Worm (Caenorhabditis elegans) whole organism, L3 larva: ENCODE results near the gene let-858.

Experiments used
- R02D3.7 ChIP-seq: fragments of 150-350 bp; optimal IDR thresholded peaks from 2 replicates; lab custom pipeline; 2014; ENCODE audit warnings: missing biosample characterization, missing genetic modification characterization
- aly-2 ChIP-seq: fragments of 150-350 bp; optimal IDR thresholded peaks from 2 replicates; lab custom pipeline; 2014; ENCODE audit warnings: missing biosample characterization, missing genetic modification characterization
- ama-1 ChIP-seq: fragments of 150-350 bp; optimal IDR thresholded peaks from 2 replicates; lab custom pipeline; 2018
- ceh-82 ChIP-seq: fragments of 150-350 bp; optimal IDR thresholded peaks from 2 replicates; lab custom pipeline; 2014; ENCODE audit warnings: missing biosample characterization, missing genetic modification characterization
- ceh-9 ChIP-seq: sonication (generic microtip); optimal IDR thresholded peaks from 2 replicates; lab custom pipeline; 2018; ENCODE audit warnings: missing biosample characterization, missing genetic modification characterization
- daf-12 ChIP-seq: fragments of 150-350 bp; optimal IDR thresholded peaks from 2 replicates; lab custom pipeline; 2014; ENCODE audit warnings: missing biosample characterization, missing genetic modification reagents, missing genetic modification characterization
- egl-5 ChIP-seq: fragments of 150-350 bp; optimal IDR thresholded peaks from 2 replicates; lab custom pipeline; 2017; ENCODE audit warnings: missing biosample characterization, missing genetic modification reagents, missing genetic modification characterization, inconsistent platforms
- elt-1 ChIP-seq: fragments of 150-350 bp; optimal IDR thresholded peaks from 2 replicates; lab custom pipeline; 2014; ENCODE audit warnings: missing biosample characterization, missing genetic modification characterization
- elt-2 ChIP-seq: sonication (generic microtip); optimal IDR thresholded peaks from 2 replicates; lab custom pipeline; 2016; ENCODE audit warnings: missing genetic modification reagents, mild to moderate bottlenecking, missing genetic modification characterization, missing compliant biosample characterization
- elt-3 ChIP-seq, 3 experiments: fragments of 150-350 bp in 1 of 3; sonication (generic microtip) in 2 of 3; optimal IDR thresholded peaks; 2 replicates in 2 of 3; 4 replicates in 1 of 3; lab custom pipeline; 2014 to 2017; ENCODE audit warnings: missing biosample characterization in 3 of 3, missing genetic modification characterization in 3 of 3
- fkh-10 ChIP-seq: sonication (generic microtip); optimal IDR thresholded peaks from 2 replicates; lab custom pipeline; 2017; ENCODE audit warnings: missing biosample characterization, missing genetic modification reagents, missing genetic modification characterization
- fkh-2 ChIP-seq: fragments of 150-350 bp; optimal IDR thresholded peaks from 2 replicates; lab custom pipeline; 2014; ENCODE audit warnings: missing biosample characterization, missing genetic modification reagents, missing genetic modification characterization
- fos-1 ChIP-seq: fragments of 150-350 bp; optimal IDR thresholded peaks from 2 replicates; lab custom pipeline; 2014; ENCODE audit warnings: missing biosample characterization, missing genetic modification characterization
- jun-1 ChIP-seq: fragments of 150-350 bp; optimal IDR thresholded peaks from 2 replicates; lab custom pipeline; 2014; ENCODE audit warnings: missing biosample characterization, missing genetic modification reagents, missing genetic modification characterization
- lin-15B ChIP-seq: fragments of 150-350 bp; optimal IDR thresholded peaks from 2 replicates; lab custom pipeline; 2014; ENCODE audit warnings: missing biosample characterization, missing genetic modification characterization
- lin-39 ChIP-seq: fragments of 150-350 bp; optimal IDR thresholded peaks from 2 replicates; lab custom pipeline; 2018; ENCODE audit warnings: missing biosample characterization, missing genetic modification reagents, missing genetic modification characterization
- lsy-12 ChIP-seq: sonication (generic microtip); optimal IDR thresholded peaks from 2 replicates; lab custom pipeline; 2016; ENCODE audit warnings: mild to moderate bottlenecking, missing genetic modification characterization, missing compliant biosample characterization
- mdl-1 ChIP-seq: fragments of 150-350 bp; optimal IDR thresholded peaks from 2 replicates; lab custom pipeline; 2014; ENCODE audit warnings: missing biosample characterization, missing genetic modification characterization
- mml-1 ChIP-seq: fragments of 150-350 bp; sonication (generic microtip); optimal IDR thresholded peaks from 3 replicates; lab custom pipeline; 2014; ENCODE audit warnings: missing biosample characterization, missing genetic modification characterization
- nfya-1 ChIP-seq: sonication (generic microtip); optimal IDR thresholded peaks from 2 replicates; lab custom pipeline; 2017; ENCODE audit warnings: missing genetic modification characterization, mild to moderate bottlenecking, missing compliant biosample characterization, antibody characterized with exemption, moderate library complexity; ENCODE audit not compliant: insufficient read depth
- nhr-11 ChIP-seq: fragments of 150-350 bp; optimal IDR thresholded peaks from 2 replicates; lab custom pipeline; 2014; ENCODE audit warnings: missing biosample characterization, missing genetic modification characterization
- nhr-12 ChIP-seq: fragments of 150-350 bp; optimal IDR thresholded peaks from 2 replicates; lab custom pipeline; 2014; ENCODE audit warnings: missing biosample characterization, missing genetic modification characterization
- nhr-23 ChIP-seq: fragments of 150-350 bp; optimal IDR thresholded peaks from 2 replicates; lab custom pipeline; 2014; ENCODE audit warnings: missing biosample characterization, missing genetic modification reagents, missing genetic modification characterization
- nhr-237 ChIP-seq: fragments of 150-350 bp; optimal IDR thresholded peaks from 2 replicates; lab custom pipeline; 2014; ENCODE audit warnings: missing biosample characterization, missing genetic modification characterization
- nhr-25 ChIP-seq: sonication (generic microtip); optimal IDR thresholded peaks from 2 replicates; lab custom pipeline; 2017; ENCODE audit warnings: missing biosample characterization, missing genetic modification characterization
- nhr-28 ChIP-seq: fragments of 150-350 bp; optimal IDR thresholded peaks from 2 replicates; lab custom pipeline; 2014; ENCODE audit warnings: missing biosample characterization, missing genetic modification characterization
- nhr-43 ChIP-seq: sonication (generic microtip); optimal IDR thresholded peaks from 2 replicates; lab custom pipeline; 2016; ENCODE audit warnings: mild to moderate bottlenecking, missing genetic modification characterization, missing compliant biosample characterization; ENCODE audit not compliant: poor library complexity, severe bottlenecking
- nhr-67 ChIP-seq: fragments of 150-350 bp; optimal IDR thresholded peaks from 2 replicates; lab custom pipeline; 2014; ENCODE audit warnings: missing biosample characterization, missing genetic modification characterization
- nhr-76 ChIP-seq: fragments of 150-350 bp; sonication (generic microtip); optimal IDR thresholded peaks from 5 replicates; lab custom pipeline; 2014; ENCODE audit warnings: missing biosample characterization, missing genetic modification characterization
- nhr-77 ChIP-seq: fragments of 150-350 bp; optimal IDR thresholded peaks from 2 replicates; lab custom pipeline; 2014; ENCODE audit warnings: missing biosample characterization, missing genetic modification characterization
- pha-4 ChIP-seq: fragments of 150-350 bp; optimal IDR thresholded peaks from 2 replicates; lab custom pipeline; 2014; ENCODE audit warnings: missing biosample characterization, missing genetic modification reagents, missing genetic modification characterization
- sea-2 ChIP-seq: fragments of 150-350 bp; sonication (generic microtip); optimal IDR thresholded peaks from 4 replicates; lab custom pipeline; 2014; ENCODE audit warnings: missing biosample characterization, missing genetic modification reagents, missing genetic modification characterization
- tbx-2 ChIP-seq: sonication (generic microtip); optimal IDR thresholded peaks from 2 replicates; lab custom pipeline; 2016; ENCODE audit warnings: mild to moderate bottlenecking, missing genetic modification characterization, missing compliant biosample characterization
- unc-62 ChIP-seq: fragments of 150-350 bp; sonication (generic microtip); optimal IDR thresholded peaks from 4 replicates; lab custom pipeline; 2014; ENCODE audit warnings: missing biosample characterization, missing genetic modification reagents, missing genetic modification characterization
- zag-1 ChIP-seq: fragments of 150-350 bp; optimal IDR thresholded peaks from 2 replicates; lab custom pipeline; 2014; ENCODE audit warnings: missing biosample characterization, missing genetic modification characterization
- ztf-11 ChIP-seq: fragments of 150-350 bp; optimal IDR thresholded peaks from 2 replicates; lab custom pipeline; 2014; ENCODE audit warnings: missing biosample characterization, missing genetic modification characterization
- ztf-4 ChIP-seq: fragments of 150-350 bp; optimal IDR thresholded peaks from 2 replicates; lab custom pipeline; 2014; ENCODE audit warnings: missing biosample characterization, missing genetic modification characterization

Gene let-858

ce11 chrII:11035774-11036173, 13.6 kb downstream of the let-858 start, which contains the start of gene srlf-15:
Gene srlf-15 (plus strand): TSS chrII:11036074.
- TF ChIP-seq nhr-25 (tag; lab: Kevin White, UChicago) (no peak), egl-5 (no peak), nhr-76 (tag; lab: Kevin White, UChicago) (no peak), mdl-1 (tag; lab: Kevin White, UChicago) (no peak), unc-62 (GFP tag; lab: Kevin White, UChicago) (no peak), fkh-10 (GFP tag; lab: Kevin White, UChicago) (no peak), nhr-11 (no peak), elt-1 (tag; lab: Kevin White, UChicago) (no peak), zag-1 (tag; lab: Kevin White, UChicago) (no peak), mml-1 (tag; lab: Kevin White, UChicago) (no peak), nhr-237 (tag; lab: Kevin White, UChicago) (no peak), ceh-9 (no peak), lin-39 (tag; lab: Kevin White, UChicago) (no peak), pha-4 (tag; lab: Kevin White, UChicago) (no peak), nhr-77 (tag; lab: Kevin White, UChicago) (no peak), ztf-4 (tag; lab: Kevin White, UChicago) (no peak), nhr-28 (tag; lab: Kevin White, UChicago) (no peak)

ce11 chrII:11040140-11040539, 18.0 kb downstream of the let-858 start:
- TF ChIP-seq nhr-43 (no peak), nhr-76 (tag; lab: Kevin White, UChicago) (no peak), nhr-28 (tag; lab: Kevin White, UChicago) (no peak), lsy-12 (tag; lab: Kevin White, UChicago) (no peak), jun-1 (tag; lab: Kevin White, UChicago) (no peak), fkh-10 (GFP tag; lab: Kevin White, UChicago) (no peak), ceh-82 (tag; lab: Kevin White, UChicago) (no peak), nhr-67 (tag; lab: Kevin White, UChicago) (no peak), nfya-1 (tag; lab: Kevin White, UChicago) (no peak), nhr-23 (tag; lab: Kevin White, UChicago) (no peak), ztf-11 (tag; lab: Kevin White, UChicago) (no peak), fkh-2 (no peak), pha-4 (tag; lab: Kevin White, UChicago) (no peak), tbx-2 (tag; lab: Kevin White, UChicago) (no peak), nhr-25 (tag; lab: Kevin White, UChicago) (no peak), R02D3.7 (tag; lab: Kevin White, UChicago) (no peak), elt-1 (tag; lab: Kevin White, UChicago) (no peak), fos-1 (tag; lab: Kevin White, UChicago) (no peak)
- TF ChIP-seq, all 47 proteins: peak for 0

- TF ChIP-seq nhr-12 (tag; lab: Kevin White, UChicago) = no peak
- no peak for TF ChIP-seq daf-12
- no peak for TF ChIP-seq nhr-28 (tag; lab: Kevin White, UChicago)
- no peak for TF ChIP-seq jun-1 (tag; lab: Kevin White, UChicago)
- no peak for TF ChIP-seq ama-1 (lab: Kevin White, UChicago)
- no peak for TF ChIP-seq lin-15B (tag; lab: Kevin White, UChicago)
- TF ChIP-seq aly-2 (tag; lab: Kevin White, UChicago) = no peak
- no peak for TF ChIP-seq nhr-76 (tag; lab: Kevin White, UChicago)
- no peak for TF ChIP-seq elt-3 (tag; optimal IDR thresholded peaks at IDR 0.05; lab: Kevin White, UChicago)
- no peak for TF ChIP-seq nhr-77 (tag; lab: Kevin White, UChicago)
- TF ChIP-seq elt-1 (tag; lab: Kevin White, UChicago) = no peak
- no peak for TF ChIP-seq mml-1 (tag; lab: Kevin White, UChicago)
- no peak for TF ChIP-seq elt-2 (tag; lab: Kevin White, UChicago)
- no peak for TF ChIP-seq unc-62 (GFP tag; lab: Kevin White, UChicago)
- no peak for TF ChIP-seq lsy-12 (tag; lab: Kevin White, UChicago)
- no peak for TF ChIP-seq pha-4 (tag; lab: Kevin White, UChicago)
- no peak for TF ChIP-seq tbx-2 (tag; lab: Kevin White, UChicago)
- TF ChIP-seq nhr-23 (tag; lab: Kevin White, UChicago) = no peak
- no peak for TF ChIP-seq sea-2 (GFP tag; lab: Kevin White, UChicago)
- TF ChIP-seq, all 47 proteins: peak for 0
Measured at ce11 chrII:11041027-11041426, 18.9 kb downstream of the let-858 start, which contains the start of gene cey-1. Gene cey-1 (minus strand): TSS chrII:11041206.
